Worm (Caenorhabditis elegans) whole organism, L1 larva: ENCODE data around the gene T02D1.9.

Source experiments
- C16A3.4 ChIP-seq: fragments of 150-350 bp; optimal IDR thresholded peaks from 2 replicates; lab custom pipeline; 2014; ENCODE audit warnings: missing biosample characterization, missing genetic modification characterization
- C34B4.2 ChIP-seq: sonication (generic microtip); optimal IDR thresholded peaks from 2 replicates; lab custom pipeline; 2017; ENCODE audit warnings: mild to moderate bottlenecking, missing genetic modification characterization, missing compliant biosample characterization
- F16B12.6 ChIP-seq: fragments of 150-350 bp; optimal IDR thresholded peaks from 2 replicates; lab custom pipeline; 2014; ENCODE audit warnings: missing biosample characterization, missing genetic modification characterization
- Y116A8C.19 ChIP-seq: sonication (generic microtip); optimal IDR thresholded peaks from 2 replicates; lab custom pipeline; 2016; ENCODE audit warnings: missing compliant biosample characterization, missing genetic modification characterization, borderline replicate concordance
- aha-1 ChIP-seq: fragments of 150-350 bp; optimal IDR thresholded peaks from 2 replicates; lab custom pipeline; 2014; ENCODE audit warnings: missing biosample characterization, missing genetic modification characterization
- alr-1 ChIP-seq: fragments of 200-800 bp; sonication (Bioruptor generic); optimal IDR thresholded peaks from 2 replicates; lab custom pipeline; 2018; ENCODE audit warnings: borderline replicate concordance, mild to moderate bottlenecking, missing genetic modification characterization, missing compliant biosample characterization
- aly-2 ChIP-seq: fragments of 150-350 bp; optimal IDR thresholded peaks from 2 replicates; lab custom pipeline; 2014; ENCODE audit warnings: missing biosample characterization, missing genetic modification characterization
- ama-1 ChIP-seq: fragments of 150-350 bp; optimal IDR thresholded peaks from 2 replicates; lab custom pipeline; 2014
- ceh-63 ChIP-seq: fragments of 200-800 bp; sonication (Bioruptor generic); optimal IDR thresholded peaks from 2 replicates; lab custom pipeline; 2018; ENCODE audit warnings: mild to moderate bottlenecking, missing genetic modification characterization, missing compliant biosample characterization
- ceh-8 ChIP-seq: fragments of 200-800 bp; sonication (Bioruptor generic); optimal IDR thresholded peaks from 2 replicates; lab custom pipeline; 2018; ENCODE audit warnings: mild to moderate bottlenecking, missing genetic modification characterization, moderate library complexity, missing compliant biosample characterization
- ceh-88 ChIP-seq: fragments of 200-800 bp; sonication (Bioruptor generic); IDR thresholded peaks from 2 replicates; pipeline ENCODE4 v1.3.6; 2022; ENCODE audit warnings: missing genetic modification characterization, missing compliant biosample characterization
- dsc-1 ChIP-seq: sonication (generic microtip); optimal IDR thresholded peaks from 2 replicates; lab custom pipeline; 2016; ENCODE audit warnings: mild to moderate bottlenecking, missing genetic modification characterization, missing compliant biosample characterization
- efl-1 ChIP-seq, 4 experiments: fragments of 150-350 bp; optimal IDR thresholded peaks in 3 of 4; peaks in 1 of 4; 1 replicate in 1 of 4; 2 replicates in 3 of 4; lab custom pipeline; 2014; ENCODE audit warnings: missing biosample characterization in 2 of 4, missing genetic modification characterization in 2 of 4, missing genetic modification reagents in 2 of 4
- elt-3 ChIP-seq, 6 experiments: fragments of 150-350 bp in 1 of 6; sonication (generic microtip); optimal IDR thresholded peaks; 2 replicates each; lab custom pipeline; 2017 to 2018; ENCODE audit warnings: missing biosample characterization in 6 of 6, missing genetic modification characterization in 6 of 6, inconsistent platforms in 1 of 6
- fkh-4 ChIP-seq: sonication (generic microtip); optimal IDR thresholded peaks from 2 replicates; lab custom pipeline; 2016; ENCODE audit warnings: missing compliant biosample characterization, missing genetic modification characterization, borderline replicate concordance
- fkh-8 ChIP-seq: sonication (generic microtip); optimal IDR thresholded peaks from 2 replicates; lab custom pipeline; 2016; ENCODE audit warnings: mild to moderate bottlenecking, missing genetic modification characterization, missing compliant biosample characterization
- fos-1 ChIP-seq: fragments of 150-350 bp; optimal IDR thresholded peaks from 2 replicates; lab custom pipeline; 2014; ENCODE audit warnings: missing biosample characterization, missing genetic modification characterization
- grh-1 ChIP-seq: fragments of 200-800 bp; sonication (Bioruptor generic); IDR thresholded peaks from 2 replicates; pipeline ENCODE4 v1.3.6; 2022; ENCODE audit warnings: missing genetic modification reagents, missing genetic modification characterization, missing compliant biosample characterization
- hlh-17 ChIP-seq: fragments of 200-800 bp; sonication (Bioruptor generic); optimal IDR thresholded peaks from 2 replicates; lab custom pipeline; 2018; ENCODE audit warnings: missing genetic modification characterization, mild to moderate bottlenecking, missing compliant biosample characterization, moderate library complexity, borderline replicate concordance
- hpl-2 ChIP-seq: fragments of 150-350 bp; optimal IDR thresholded peaks from 2 replicates; lab custom pipeline; 2014; ENCODE audit warnings: missing biosample characterization, missing genetic modification reagents, missing genetic modification characterization
- isw-1 ChIP-seq: fragments of 200-800 bp; sonication (Bioruptor generic); IDR thresholded peaks from 2 replicates; pipeline ENCODE4 v1.3.6; 2022; ENCODE audit warnings: missing genetic modification characterization, missing compliant biosample characterization
- jun-1 ChIP-seq: fragments of 150-350 bp; optimal IDR thresholded peaks from 2 replicates; lab custom pipeline; 2014; ENCODE audit warnings: missing biosample characterization, missing genetic modification reagents, missing genetic modification characterization
- lin-13 ChIP-seq: fragments of 150-350 bp; optimal IDR thresholded peaks from 2 replicates; lab custom pipeline; 2014; ENCODE audit warnings: missing biosample characterization, missing genetic modification reagents, missing genetic modification characterization
- lin-35 ChIP-seq, 2 experiments: fragments of 150-350 bp; optimal IDR thresholded peaks; 2 replicates each; lab custom pipeline; 2014; ENCODE audit warnings: missing biosample characterization in 2 of 2, missing genetic modification characterization in 2 of 2, missing genetic modification reagents in 2 of 2
- lin-39 ChIP-seq: fragments of 150-350 bp; optimal IDR thresholded peaks from 2 replicates; lab custom pipeline; 2014; ENCODE audit warnings: missing biosample characterization, missing genetic modification reagents, missing genetic modification characterization
- lir-3 ChIP-seq: sonication (generic microtip); optimal IDR thresholded peaks from 2 replicates; lab custom pipeline; 2016; ENCODE audit warnings: mild to moderate bottlenecking, missing genetic modification characterization, moderate library complexity, missing compliant biosample characterization; ENCODE audit not compliant: poor library complexity
- lsy-2 ChIP-seq, 2 experiments: fragments of 150-350 bp; optimal IDR thresholded peaks; 2 replicates each; lab custom pipeline; 2014; ENCODE audit warnings: missing biosample characterization in 2 of 2, missing genetic modification characterization in 2 of 2
- mab-9 ChIP-seq: fragments of 200-800 bp; sonication (Bioruptor generic); IDR thresholded peaks from 2 replicates; pipeline ENCODE4 v1.3.6; 2022; ENCODE audit warnings: missing genetic modification reagents, missing genetic modification characterization, missing compliant biosample characterization
- mdl-1 ChIP-seq, 2 experiments: fragments of 150-350 bp; optimal IDR thresholded peaks; 2 replicates each; lab custom pipeline; 2014 to 2017; ENCODE audit warnings: missing biosample characterization in 2 of 2, missing genetic modification characterization in 2 of 2, inconsistent platforms in 1 of 2
- mef-2 ChIP-seq: fragments of 150-350 bp; optimal IDR thresholded peaks from 2 replicates; lab custom pipeline; 2014; ENCODE audit warnings: missing biosample characterization, missing genetic modification characterization
- mep-1 ChIP-seq: fragments of 150-350 bp; optimal IDR thresholded peaks from 2 replicates; lab custom pipeline; 2014; ENCODE audit warnings: missing biosample characterization, missing genetic modification characterization
- nhr-20 ChIP-seq: sonication (generic microtip); optimal IDR thresholded peaks from 2 replicates; lab custom pipeline; 2016; ENCODE audit warnings: mild to moderate bottlenecking, missing genetic modification characterization, missing compliant biosample characterization
- nhr-237 ChIP-seq: fragments of 150-350 bp; optimal IDR thresholded peaks from 2 replicates; lab custom pipeline; 2014; ENCODE audit warnings: missing biosample characterization, missing genetic modification characterization
- nhr-47 ChIP-seq: sonication (generic microtip); optimal IDR thresholded peaks from 2 replicates; lab custom pipeline; 2016; ENCODE audit warnings: mild to moderate bottlenecking, missing genetic modification characterization, moderate library complexity, missing compliant biosample characterization
- nhr-71 ChIP-seq: sonication (generic microtip); optimal IDR thresholded peaks from 2 replicates; lab custom pipeline; 2016; ENCODE audit warnings: mild to moderate bottlenecking, missing genetic modification characterization, moderate library complexity, missing compliant biosample characterization
- nhr-76 ChIP-seq: sonication (generic microtip); optimal IDR thresholded peaks from 2 replicates; lab custom pipeline; 2017; ENCODE audit warnings: missing biosample characterization, missing genetic modification characterization
- nhr-85 ChIP-seq: sonication (generic microtip); peaks from one replicate; lab custom pipeline; 2016; ENCODE audit warnings: missing genetic modification characterization, inconsistent platforms, missing compliant biosample characterization
- pag-3 ChIP-seq: sonication (generic microtip); optimal IDR thresholded peaks from 2 replicates; lab custom pipeline; 2017; ENCODE audit warnings: missing genetic modification characterization, mild to moderate bottlenecking, missing compliant biosample characterization, antibody characterized with exemption, borderline replicate concordance; ENCODE audit not compliant: insufficient read depth
- pax-3 ChIP-seq: fragments of 200-800 bp; sonication (Bioruptor generic); optimal IDR thresholded peaks from 2 replicates; lab custom pipeline; 2018; ENCODE audit warnings: mild to moderate bottlenecking, missing genetic modification characterization, moderate library complexity, missing compliant biosample characterization
- rnt-1 ChIP-seq: sonication (generic microtip); optimal IDR thresholded peaks from 2 replicates; lab custom pipeline; 2016; ENCODE audit warnings: mild to moderate bottlenecking, missing genetic modification characterization, moderate library complexity, missing compliant biosample characterization
- snpc-4 ChIP-seq: fragments of 150-350 bp; optimal IDR thresholded peaks from 2 replicates; lab custom pipeline; 2014; ENCODE audit warnings: missing biosample characterization, missing genetic modification characterization
- snu-23 ChIP-seq: sonication (generic microtip); optimal IDR thresholded peaks from 2 replicates; lab custom pipeline; 2016; ENCODE audit warnings: missing genetic modification characterization, missing compliant biosample characterization
- sptf-1 ChIP-seq: fragments of 150-350 bp; optimal IDR thresholded peaks from 2 replicates; lab custom pipeline; 2014; ENCODE audit warnings: missing biosample characterization, missing genetic modification characterization
- unc-130 ChIP-seq: fragments of 150-350 bp; optimal IDR thresholded peaks from 2 replicates; lab custom pipeline; 2017; ENCODE audit warnings: missing biosample characterization, missing genetic modification characterization, inconsistent platforms
- unc-86 ChIP-seq: sonication (generic microtip); optimal IDR thresholded peaks from 2 replicates; lab custom pipeline; 2016; ENCODE audit warnings: missing genetic modification characterization, missing compliant biosample characterization
- vab-15 ChIP-seq: sonication (generic microtip); optimal IDR thresholded peaks from 2 replicates; lab custom pipeline; 2017; ENCODE audit warnings: missing genotype, mild to moderate bottlenecking, missing genetic modification characterization, missing compliant biosample characterization
- xbp-1 ChIP-seq: sonication (generic microtip); optimal IDR thresholded peaks from 2 replicates; lab custom pipeline; 2016; ENCODE audit warnings: missing genetic modification characterization, missing compliant biosample characterization
- zip-4 ChIP-seq: fragments of 200-800 bp; sonication (Bioruptor generic); optimal IDR thresholded peaks from 2 replicates; lab custom pipeline; 2018; ENCODE audit warnings: mild to moderate bottlenecking, missing genetic modification characterization, moderate library complexity, missing compliant biosample characterization
- ztf-11 ChIP-seq, 2 experiments: sonication (generic microtip); optimal IDR thresholded peaks; 2 replicates each; lab custom pipeline; 2016 to 2017; ENCODE audit warnings: missing genetic modification characterization in 2 of 2, missing biosample characterization in 1 of 2, missing compliant biosample characterization in 1 of 2
- ztf-4 ChIP-seq: fragments of 150-350 bp; optimal IDR thresholded peaks from 2 replicates; lab custom pipeline; 2014; ENCODE audit warnings: missing biosample characterization, missing genetic modification characterization

Gene T02D1.9

DNA sequence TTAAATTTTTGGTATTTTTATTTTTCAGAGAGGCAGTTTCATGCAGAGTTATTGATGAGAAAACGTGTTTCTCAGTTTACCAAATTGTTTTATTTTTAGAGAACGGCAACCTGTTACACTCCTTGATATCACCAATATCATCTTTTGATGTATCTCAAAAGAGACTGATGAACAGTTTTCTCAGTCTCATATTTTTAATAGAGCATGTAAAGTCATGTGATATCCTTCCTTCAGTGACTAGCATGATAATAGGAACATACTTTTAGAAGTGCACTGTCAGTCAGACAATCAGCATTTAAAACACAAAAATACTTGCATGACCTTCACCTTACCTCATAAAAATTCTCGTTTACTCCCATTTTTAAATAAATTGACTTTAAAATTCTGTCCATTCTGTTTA lies 35.1 kb upstream of the T02D1.9 start, which contains the start of gene F11E6.11:
F11E6.11 (plus strand) TSS at position 325 of the 400 bp plus-strand sequence.
- TF ChIP-seq lin-35 (GFP tag; optimal IDR thresholded peaks at IDR 0.05; lab: Kevin White, UChicago) (peak in 1 of 2 experiments; percentile 16), hlh-17 (no peak), nhr-47 (no peak), ceh-8 (GFP tag; lab: Kevin White, UChicago) (no peak), C16A3.4 (tag; lab: Kevin White, UChicago) (no peak), ceh-63 (GFP tag; lab: Kevin White, UChicago) (no peak)

DNA sequence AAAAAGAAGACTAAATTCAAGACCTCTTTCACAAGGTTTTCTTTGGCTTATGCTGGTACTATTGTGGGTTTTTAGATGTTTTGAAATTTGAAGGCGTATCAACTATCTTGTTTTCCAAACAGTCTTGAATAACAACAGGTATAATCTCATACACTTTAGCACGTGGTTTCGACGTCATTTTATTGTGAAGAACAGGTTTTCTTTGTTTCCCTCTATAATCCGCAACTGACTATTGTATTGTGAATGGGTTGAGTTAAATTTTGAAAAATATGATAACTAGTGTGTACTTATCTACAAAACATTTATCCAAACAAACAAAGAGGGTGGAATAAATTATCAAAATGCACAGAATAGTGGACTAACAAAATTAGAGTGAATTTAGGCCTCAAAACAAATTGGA lies 33.9 kb upstream of the T02D1.9 start:
- TF ChIP-seq fkh-4 (tag; lab: Kevin White, UChicago) (no peak), aly-2 (no peak), fkh-8 (tag; lab: Kevin White, UChicago) (no peak), ceh-63 (GFP tag; lab: Kevin White, UChicago) (no peak), nhr-85 (tag; lab: Kevin White, UChicago) (peak; percentile 79), aha-1 (tag; lab: Kevin White, UChicago) (no peak), mab-9 (GFP tag; lab: Robert Waterston, UW) (no peak), nhr-71 (tag; lab: Kevin White, UChicago) (peak; percentile 37), fos-1 (tag; lab: Kevin White, UChicago) (no peak), elt-3 (tag; optimal IDR thresholded peaks at IDR 0.05; lab: Kevin White, UChicago) (no peak), ama-1 (lab: Kevin White, UChicago) (no peak), mdl-1 (tag; optimal IDR thresholded peaks at IDR 0.05; lab: Kevin White, UChicago) (no peak), ceh-88 (no peak), vab-15 (tag; lab: Kevin White, UChicago) (no peak), nhr-76 (tag; lab: Kevin White, UChicago) (no peak), Y116A8C.19 (no peak), ceh-8 (GFP tag; lab: Kevin White, UChicago) (no peak), isw-1 (GFP tag; lab: Robert Waterston, UW) (no peak), sptf-1 (tag; lab: Kevin White, UChicago) (no peak), alr-1 (no peak), zip-4 (GFP tag; lab: Kevin White, UChicago) (no peak), hpl-2 (GFP tag; lab: Kevin White, UChicago) (no peak), lsy-2 (tag; optimal IDR thresholded peaks at IDR 0.05; lab: Kevin White, UChicago) (no peak), unc-130 (tag; lab: Kevin White, UChicago) (no peak), unc-86 (tag; lab: Kevin White, UChicago) (no peak), rnt-1 (tag; lab: Kevin White, UChicago) (no peak), nhr-20 (tag; lab: Kevin White, UChicago) (peak; percentile 67), snpc-4 (tag; lab: Kevin White, UChicago) (no peak), lin-39 (tag; lab: Kevin White, UChicago) (no peak), F16B12.6 (tag; lab: Kevin White, UChicago) (no peak), lin-13 (no peak), ztf-4 (tag; lab: Kevin White, UChicago) (no peak), dsc-1 (tag; lab: Kevin White, UChicago) (no peak), hlh-17 (no peak), xbp-1 (tag; lab: Kevin White, UChicago) (no peak), nhr-237 (no peak), pag-3 (tag; lab: Kevin White, UChicago) (no peak), lir-3 (tag; lab: Kevin White, UChicago) (no peak), C34B4.2 (tag; lab: Kevin White, UChicago) (no peak), mef-2 (tag; lab: Kevin White, UChicago) (no peak), grh-1 (GFP tag; lab: Robert Waterston, UW) (peak; percentile 68), pax-3 (tag; lab: Kevin White, UChicago) (no peak), mep-1 (tag; lab: Kevin White, UChicago) (no peak), jun-1 (tag; lab: Kevin White, UChicago) (no peak), snu-23 (GFP tag; lab: Kevin White, UChicago) (peak; percentile 65), efl-1 (optimal IDR thresholded peaks at IDR 0.05; lab: Kevin White, UChicago) (no peak), efl-1 (GFP tag; optimal IDR thresholded peaks at IDR 0.05 in 1 of 2; lab: Kevin White, UChicago) (peak in 1 of 2 experiments; percentile 33), ztf-11 (tag; optimal IDR thresholded peaks at IDR 0.05; lab: Kevin White, UChicago) (no peak)
